Worm (Caenorhabditis elegans) whole organism, midembryonic: ENCODE data around the gene T05C7.9.

Source experiments
- T22C8.4 ChIP-seq: fragments of 200-800 bp; sonication (Bioruptor generic); IDR thresholded peaks from 2 replicates; pipeline ENCODE4 v1.3.6; 2022; ENCODE audit warnings: missing genetic modification characterization, missing compliant biosample characterization
- cog-1 ChIP-seq: sonication (generic microtip); optimal IDR thresholded peaks from 2 replicates; lab custom pipeline; 2016; ENCODE audit warnings: missing genetic modification characterization, missing compliant biosample characterization
- flt-1 ChIP-seq: fragments of 200-800 bp; sonication (Bioruptor generic); IDR thresholded peaks from 2 replicates; pipeline ENCODE4 v1.3.6; 2022; ENCODE audit warnings: missing genetic modification characterization, missing compliant biosample characterization
- klf-2 ChIP-seq: fragments of 200-800 bp; sonication (Bioruptor generic); conservative IDR thresholded peaks from 2 replicates; pipeline ENCODE4 v1.3.6; 2022; ENCODE audit warnings: missing genetic modification reagents, missing genetic modification characterization, missing compliant biosample characterization
- med-1 ChIP-seq: sonication (generic microtip); optimal IDR thresholded peaks from 2 replicates; lab custom pipeline; 2017; ENCODE audit warnings: missing genetic modification characterization, mild to moderate bottlenecking, missing compliant biosample characterization, antibody characterized with exemption, missing genetic modification reagents; ENCODE audit not compliant: insufficient read depth
- ref-1 ChIP-seq: fragments of 200-800 bp; sonication (Bioruptor generic); conservative IDR thresholded peaks from 2 replicates; pipeline ENCODE4 v1.3.6; 2022; ENCODE audit warnings: missing genetic modification reagents, missing genetic modification characterization, missing compliant biosample characterization
- tab-1 ChIP-seq: fragments of 200-800 bp; sonication (Bioruptor generic); IDR thresholded peaks from 2 replicates; pipeline ENCODE4 v1.3.6; 2022; ENCODE audit warnings: missing genetic modification characterization, missing compliant biosample characterization
- ztf-23 ChIP-seq: fragments of 200-800 bp; sonication (Bioruptor generic); IDR thresholded peaks from 2 replicates; pipeline ENCODE4 v1.3.6; 2022; ENCODE audit warnings: missing genetic modification reagents, missing genetic modification characterization, missing compliant biosample characterization
- ztf-29 ChIP-seq: fragments of 200-800 bp; sonication (Bioruptor generic); IDR thresholded peaks from 2 replicates; pipeline ENCODE4 v1.3.6; 2022; ENCODE audit warnings: missing genetic modification reagents, missing genetic modification characterization, missing compliant biosample characterization

Gene T05C7.9

ce11 chrIV:118786-119185 is 39.7 kb downstream of the T05C7.9 start:
- TF ChIP-seq cog-1 (tag; lab: Kevin White, UChicago), result no peak
- TF ChIP-seq T22C8.4 (GFP tag; lab: Robert Waterston, UW), result no peak
- TF ChIP-seq ztf-23 (GFP tag; lab: Robert Waterston, UW), result no peak
- TF ChIP-seq klf-2, result no peak
- TF ChIP-seq flt-1 (GFP tag; lab: Robert Waterston, UW), result no peak
- TF ChIP-seq med-1 (GFP tag; lab: Kevin White, UChicago), result no peak
- no peak for TF ChIP-seq ref-1 (GFP tag; lab: Robert Waterston, UW)
- no peak for TF ChIP-seq tab-1 (GFP tag; lab: Robert Waterston, UW)

ce11 chrIV:119792-120191 is 40.7 kb downstream of the T05C7.9 start:
- TF ChIP-seq klf-2 (no peak), ref-1 (GFP tag; lab: Robert Waterston, UW) (no peak), flt-1 (GFP tag; lab: Robert Waterston, UW) (no peak), ztf-23 (GFP tag; lab: Robert Waterston, UW) (no peak), tab-1 (GFP tag; lab: Robert Waterston, UW) (no peak), med-1 (GFP tag; lab: Kevin White, UChicago) (no peak), ztf-29 (GFP tag; lab: Robert Waterston, UW) (no peak), cog-1 (tag; lab: Kevin White, UChicago) (no peak), T22C8.4 (GFP tag; lab: Robert Waterston, UW) (no peak)

ce11 chrIV:121607-122006 is 42.5 kb downstream of the T05C7.9 start, which contains the start of gene tut-1:
tut-1 (minus strand) TSS chrIV:121707.
- TF ChIP-seq ztf-23 (GFP tag; lab: Robert Waterston, UW), result no peak
- TF ChIP-seq ztf-29 (GFP tag; lab: Robert Waterston, UW), result no peak
- TF ChIP-seq T22C8.4 (GFP tag; lab: Robert Waterston, UW), result no peak
- TF ChIP-seq cog-1 (tag; lab: Kevin White, UChicago), result no peak
- no peak for TF ChIP-seq ref-1 (GFP tag; lab: Robert Waterston, UW)
- TF ChIP-seq med-1 (GFP tag; lab: Kevin White, UChicago), result no peak
- TF ChIP-seq tab-1 (GFP tag; lab: Robert Waterston, UW), result no peak
- TF ChIP-seq flt-1 (GFP tag; lab: Robert Waterston, UW), result no peak
- no peak for TF ChIP-seq klf-2

- TF ChIP-seq med-1 (GFP tag; lab: Kevin White, UChicago) (no peak), ztf-29 (GFP tag; lab: Robert Waterston, UW) (no peak), klf-2 (no peak), flt-1 (GFP tag; lab: Robert Waterston, UW) (0 out of 2 replicates have a peak, but pooled peaks have one; percentile 3), tab-1 (GFP tag; lab: Robert Waterston, UW) (no peak), ref-1 (GFP tag; lab: Robert Waterston, UW) (no peak), ztf-23 (GFP tag; lab: Robert Waterston, UW) (no peak), cog-1 (tag; lab: Kevin White, UChicago) (peak; percentile 32), T22C8.4 (GFP tag; lab: Robert Waterston, UW) (peak; percentile 60)
Observed at ce11 chrIV:125881-126781, 47.1 kb downstream of the T05C7.9 start, which contains the start of the genes grld-1 and cox-6C. grld-1 (minus strand) TSS chrIV:125931. cox-6C (plus strand) TSS chrIV:126731.

ce11 chrIV:128525-128924 is 49.4 kb downstream of the T05C7.9 start:
- TF ChIP-seq flt-1 (GFP tag; lab: Robert Waterston, UW) (no peak), klf-2 (no peak), tab-1 (GFP tag; lab: Robert Waterston, UW) (no peak), ref-1 (GFP tag; lab: Robert Waterston, UW) (no peak), ztf-29 (GFP tag; lab: Robert Waterston, UW) (no peak), cog-1 (tag; lab: Kevin White, UChicago) (no peak), med-1 (GFP tag; lab: Kevin White, UChicago) (no peak), ztf-23 (GFP tag; lab: Robert Waterston, UW) (no peak), T22C8.4 (GFP tag; lab: Robert Waterston, UW) (no peak)
